Worm (Caenorhabditis elegans): ENCODE results near the gene T13H10.2.

DNA sequence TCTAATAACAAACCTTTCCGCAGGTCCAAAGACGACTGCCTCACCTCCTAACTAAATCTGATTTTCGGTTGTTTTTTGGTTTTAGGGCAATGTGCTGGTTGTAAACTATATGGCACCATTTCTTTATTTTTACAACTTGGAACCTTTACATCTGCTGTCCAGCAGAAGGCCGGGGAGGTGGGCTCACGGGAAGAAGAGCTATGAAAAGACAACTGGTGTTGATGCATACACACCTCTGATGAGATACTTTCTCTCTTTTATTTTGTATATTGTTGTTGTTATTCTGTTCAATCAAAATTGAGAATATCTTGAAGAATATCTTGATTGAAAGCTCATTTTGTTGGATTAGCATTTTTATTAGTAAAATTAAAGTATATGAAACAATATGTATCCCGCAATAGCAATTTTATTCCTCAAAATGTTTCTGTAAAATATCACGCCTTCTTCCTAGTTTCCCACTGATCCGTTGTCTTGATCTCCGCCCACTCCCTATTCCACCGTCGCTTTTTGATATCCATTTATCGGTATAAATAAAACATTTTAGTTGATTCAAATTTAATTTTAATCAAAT is 13.6 kb downstream of the T13H10.2 start, which contains the start of gene dhp-2:
- no peak for TF ChIP-seq tbx-8 (GFP tag; optimal IDR thresholded peaks at IDR 0.05)
- no peak for TF ChIP-seq ces-1 (GFP tag; optimal IDR thresholded peaks at IDR 0.05)
- no peak for TF ChIP-seq sem-2 (GFP tag; optimal IDR thresholded peaks at IDR 0.05)
- TF ChIP-seq nhr-76 (tag; optimal IDR thresholded peaks at IDR 0.05), result no peak
- TF ChIP-seq pha-4 (tag; optimal IDR thresholded peaks at IDR 0.05), result no peak
- TF ChIP-seq ceh-43 (GFP tag; optimal IDR thresholded peaks at IDR 0.05), result no peak

All from whole organism, mixed stage, embryonic.